Worm (Caenorhabditis elegans): Measurements from ENCODE around the gene F29B9.11.

F29B9.11 gene

ce11 chrIV:4705182-4705581 is 45.2 kb upstream of the F29B9.11 start:
- TF ChIP-seq F22D6.2 (tag; optimal IDR thresholded peaks at IDR 0.05): no peak
- no peak for TF ChIP-seq unc-62 (GFP tag; optimal IDR thresholded peaks at IDR 0.05)
- peak; percentile 25 for TF ChIP-seq sptf-2 (GFP tag; optimal IDR thresholded peaks at IDR 0.05)
- peak; percentile 43; the same call in 1 of the 2 replicates for TF ChIP-seq B0336.3 (GFP tag; IDR thresholded peaks at IDR 0.05)
- TF ChIP-seq snpc-1.3 (tag; optimal IDR thresholded peaks at IDR 0.05; ENCODE audit: insufficient read depth): no peak
- no peak for TF ChIP-seq akir-1 (GFP tag; optimal IDR thresholded peaks at IDR 0.05)
- TF ChIP-seq athp-1 (tag; optimal IDR thresholded peaks at IDR 0.05): no peak
- peak; percentile 65 for TF ChIP-seq mcd-1 (GFP tag; IDR thresholded peaks at IDR 0.05)
- TF ChIP-seq unc-130 (GFP tag; optimal IDR thresholded peaks at IDR 0.05): no peak
- TF ChIP-seq Y67H2A.10 (GFP tag; conservative IDR thresholded peaks at IDR 0.05): no peak
- TF ChIP-seq mxl-1 (tag; optimal IDR thresholded peaks at IDR 0.05): no peak
- TF ChIP-seq F57A8.1 (GFP tag; optimal IDR thresholded peaks at IDR 0.05): no peak
- TF ChIP-seq ztf-3 (GFP tag; optimal IDR thresholded peaks at IDR 0.05): no peak
- TF ChIP-seq attf-6 (GFP tag; IDR thresholded peaks at IDR 0.05): no peak
- TF ChIP-seq xnd-1 (tag; optimal IDR thresholded peaks at IDR 0.05): no peak
- TF ChIP-seq nhr-27 (tag; optimal IDR thresholded peaks at IDR 0.05): no peak
- TF ChIP-seq lag-1 (GFP tag; IDR thresholded peaks at IDR 0.05): no peak
- no peak for TF ChIP-seq ceh-91 (GFP tag; IDR thresholded peaks at IDR 0.05)
- TF ChIP-seq madf-3 (GFP tag; IDR thresholded peaks at IDR 0.05): peak; percentile 26; the same call in 1 of the 2 replicates
- no peak for TF ChIP-seq snpc-4 (GFP tag; optimal IDR thresholded peaks at IDR 0.05)
- peak in 1 of 4 experiments; percentile 25 for TF ChIP-seq snpc-4 (tag; optimal IDR thresholded peaks at IDR 0.05)
- TF ChIP-seq efl-1 (GFP tag; optimal IDR thresholded peaks at IDR 0.05): no peak
- no peak for TF ChIP-seq ekl-4 (GFP tag; IDR thresholded peaks at IDR 0.05)
- TF ChIP-seq F49E8.2 (tag; optimal IDR thresholded peaks at IDR 0.05; ENCODE audit: insufficient read depth): no peak
- TF ChIP-seq tlf-1 (GFP tag; optimal IDR thresholded peaks at IDR 0.05): no peak
- TF ChIP-seq snpc-3.4 (tag; optimal IDR thresholded peaks at IDR 0.05): no peak
- TF ChIP-seq D2030.7 (GFP tag; IDR thresholded peaks at IDR 0.05): no peak
- peak; percentile 58; the same call in 1 of the 2 replicates for TF ChIP-seq rcor-1 (GFP tag; IDR thresholded peaks at IDR 0.05)
- TF ChIP-seq ztf-26 (tag; optimal IDR thresholded peaks at IDR 0.05): peak; percentile 15
- TF ChIP-seq rpc-1 (optimal IDR thresholded peaks at IDR 0.05): no peak
- TF ChIP-seq rpc-1 (tag; optimal IDR thresholded peaks at IDR 0.05): no peak
- no peak for TF ChIP-seq B0035.1 (tag; optimal IDR thresholded peaks at IDR 0.05)
- TF ChIP-seq F52B5.7 (tag; optimal IDR thresholded peaks at IDR 0.05): no peak
- TF ChIP-seq die-1 (tag; optimal IDR thresholded peaks at IDR 0.05): no peak
- peak; percentile 21 for TF ChIP-seq repo-1 (tag; optimal IDR thresholded peaks at IDR 0.05)
- TF ChIP-seq ceh-40 (GFP tag; IDR thresholded peaks at IDR 0.05): no peak
- TF ChIP-seq nfyb-1 (GFP tag; IDR thresholded peaks at IDR 0.05): peak; percentile 59; the same call in 1 of the 2 replicates
- peak in 1 of 3 experiments; percentile 28 for TF ChIP-seq lin-35 (GFP tag; optimal IDR thresholded peaks at IDR 0.05)
- no peak for TF ChIP-seq ceh-100 (GFP tag; IDR thresholded peaks at IDR 0.05)
- TF ChIP-seq ccch-3 (GFP tag; optimal IDR thresholded peaks at IDR 0.05): no peak
- peak; percentile 82 for TF ChIP-seq cebp-1 (GFP tag; IDR thresholded peaks at IDR 0.05)
- TF ChIP-seq cebp-1 (tag; optimal IDR thresholded peaks at IDR 0.05): peak; percentile 96
- TF ChIP-seq K12H6.12 (tag; optimal IDR thresholded peaks at IDR 0.05): peak; percentile 77
- no peak for TF ChIP-seq F39B2.1 (GFP tag; IDR thresholded peaks at IDR 0.05)
- no peak for TF ChIP-seq bed-2 (GFP tag; IDR thresholded peaks at IDR 0.05)
- TF ChIP-seq zim-3 (tag; optimal IDR thresholded peaks at IDR 0.05): no peak
- no peak for TF ChIP-seq attf-3 (GFP tag; conservative IDR thresholded peaks at IDR 0.05)
- TF ChIP-seq ceh-79 (tag; optimal IDR thresholded peaks at IDR 0.05): no peak
- TF ChIP-seq mes-4 (tag; optimal IDR thresholded peaks at IDR 0.05): no peak
- no peak for TF ChIP-seq tbx-9 (tag; optimal IDR thresholded peaks at IDR 0.05; ENCODE audit: borderline replicate concordance)

All from whole organism, young adult.